Fruit fly (Drosophila melanogaster) whole organism, larva: Measurements from ENCODE around the gene Ibf2.

ENCODE experiments used
- noc ChIP-seq: fragments of 200-800 bp; sonication (Bioruptor generic); optimal IDR thresholded peaks from 3 replicates; lab custom pipeline; 2019; ENCODE audit warnings: missing biosample characterization, mild to moderate bottlenecking, missing genetic modification characterization, moderate library complexity

Gene Ibf2

DNA sequence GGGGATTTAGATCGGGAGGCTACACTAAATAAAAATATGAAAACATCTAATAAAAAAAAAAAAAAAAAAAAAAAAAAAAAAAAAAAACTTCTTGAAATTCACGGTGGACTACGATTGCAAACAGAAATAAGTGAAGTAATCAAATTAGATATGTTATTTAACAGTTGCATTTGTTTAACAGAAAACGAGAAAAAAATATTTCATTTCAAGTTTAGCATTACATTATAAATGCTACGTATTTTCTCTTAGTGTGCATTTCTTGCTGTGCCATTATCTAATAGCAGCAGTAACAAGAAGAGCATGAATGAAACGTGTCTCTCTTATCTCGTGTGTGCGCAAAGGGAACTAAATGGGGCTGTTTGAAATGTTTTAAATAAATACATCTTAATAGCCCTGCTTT lies 33.5 kb downstream of the Ibf2 start:
- TF ChIP-seq noc, result no peak

DNA sequence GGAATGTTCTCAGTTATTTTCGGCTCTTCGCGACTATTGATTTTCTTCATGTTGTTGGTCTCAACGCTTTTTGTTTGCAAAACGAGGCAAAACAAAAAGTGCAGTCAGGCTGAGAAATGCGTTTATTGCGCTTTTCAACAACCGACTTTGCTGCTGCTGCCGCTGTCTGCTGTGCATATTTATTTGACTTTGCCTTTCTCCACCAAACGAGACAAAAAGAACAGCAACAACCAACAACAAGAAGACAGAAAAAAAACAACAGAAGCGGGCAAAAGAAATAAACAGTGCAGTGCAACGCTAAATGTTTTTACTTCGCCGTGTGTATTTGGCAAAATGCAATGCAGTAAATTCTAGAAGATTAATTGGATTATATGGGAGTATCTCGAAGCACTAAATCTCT lies 35.9 kb downstream of the Ibf2 start:
- TF ChIP-seq noc, result no peak

DNA sequence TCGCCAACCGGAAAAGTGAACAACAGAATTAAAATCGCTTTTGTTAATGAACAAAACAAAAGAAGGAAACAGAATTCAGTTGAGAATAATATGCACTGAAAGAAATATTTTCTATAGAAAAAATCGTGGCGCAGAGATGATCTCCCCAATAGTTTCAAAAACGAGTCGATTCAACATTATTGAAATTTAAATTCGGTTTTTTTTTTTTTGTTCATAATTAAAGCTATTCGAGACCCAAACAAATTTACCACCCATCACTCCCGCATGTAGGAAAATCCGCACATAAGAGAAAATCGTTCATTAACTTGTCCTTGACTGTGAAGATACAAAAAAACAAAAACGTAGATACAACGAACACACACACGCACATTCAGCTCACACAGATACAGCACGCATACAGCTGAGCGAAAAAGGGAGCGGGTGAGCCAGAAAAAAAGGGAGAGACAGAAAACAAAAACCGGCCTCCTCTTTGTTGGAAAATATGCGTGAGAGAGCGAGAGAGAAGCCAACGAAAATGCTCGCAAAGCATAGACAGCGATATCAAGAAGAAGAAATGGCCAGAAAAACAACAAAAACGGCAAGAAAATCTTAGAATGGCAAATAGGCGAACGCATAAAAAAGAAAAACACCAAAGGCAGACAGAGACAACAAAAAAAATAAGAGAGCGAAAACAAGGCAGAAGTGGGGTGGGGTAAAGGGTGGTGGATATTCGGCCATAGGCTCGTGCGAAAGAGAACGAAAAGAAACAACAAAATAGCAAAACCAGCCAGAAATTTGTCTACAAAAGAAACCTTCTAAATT lies 38.0 kb downstream of the Ibf2 start:
- peak; percentile 11 for TF ChIP-seq noc

DNA sequence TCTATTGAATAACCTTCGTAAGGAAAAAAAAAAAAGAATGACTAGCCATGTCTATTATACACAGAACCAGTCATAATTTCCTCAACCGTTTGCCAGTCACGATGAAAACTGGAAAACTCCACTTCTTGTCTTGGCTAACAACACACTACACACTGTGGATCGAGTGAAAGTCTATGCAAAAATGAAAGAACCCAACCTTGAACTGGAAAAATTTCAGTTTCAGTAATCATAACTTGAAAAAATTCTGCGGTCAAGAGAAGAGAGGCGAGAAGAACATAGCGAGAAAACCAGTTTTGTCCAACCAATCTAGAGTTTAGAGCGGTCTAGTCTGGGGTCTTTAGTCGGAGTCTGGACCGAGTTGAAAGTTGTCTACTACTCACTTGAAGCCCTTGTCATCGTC lies 40.7 kb downstream of the Ibf2 start:
- no peak for TF ChIP-seq noc

- TF ChIP-seq noc, result no peak
Observed at dm6 chr3R:9215551-9215950, 42.8 kb downstream of the Ibf2 start.

dm6 chr3R:9214235-9214634 lies 44.1 kb downstream of the Ibf2 start:
- TF ChIP-seq noc, result no peak

dm6 chr3R:9213029-9213428 lies 45.3 kb downstream of the Ibf2 start:
- no peak for TF ChIP-seq noc
